Fruit fly (Drosophila melanogaster) whole organism, pupa: Measurements from ENCODE around the gene Phb1.
A peak's percentile ranks its signal among the peaks of the same experiment; 100 is the strongest.

ENCODE experiments used
- CG10348 ChIP-seq: fragments of 200-800 bp; sonication (Bioruptor generic); IDR thresholded peaks from 2 replicates; pipeline ENCODE4 v1.3.6; 2022; ENCODE audit warnings: missing biosample characterization, missing genetic modification characterization
- CG12605 ChIP-seq: fragments of 200-800 bp; sonication (Bioruptor generic); IDR thresholded peaks from 2 replicates; pipeline ENCODE4 v1.3.6; 2022; ENCODE audit warnings: missing biosample characterization, missing genetic modification characterization
- CG14655 ChIP-seq: fragments of 200-800 bp; sonication (Bioruptor generic); optimal IDR thresholded peaks from 3 replicates; lab custom pipeline; 2017; ENCODE audit warnings: mild to moderate bottlenecking, missing biosample characterization, missing genetic modification reagents, missing genetic modification characterization
- CG17806 ChIP-seq: fragments of 200-800 bp; sonication (Bioruptor generic); optimal IDR thresholded peaks from 2 replicates; lab custom pipeline; 2018; ENCODE audit warnings: missing biosample characterization, mild to moderate bottlenecking, missing genetic modification characterization, moderate library complexity
- CG8159 ChIP-seq: fragments of 200-800 bp; sonication (Bioruptor generic); optimal IDR thresholded peaks from 3 replicates; lab custom pipeline; 2018; ENCODE audit warnings: missing biosample characterization, mild to moderate bottlenecking, missing genetic modification characterization, moderate library complexity
- CG8301 ChIP-seq: fragments of 200-800 bp; sonication (Bioruptor generic); optimal IDR thresholded peaks from 2 replicates; lab custom pipeline; 2018; ENCODE audit warnings: missing biosample characterization, mild to moderate bottlenecking, missing genetic modification characterization
- D1 ChIP-seq: fragments of 200-800 bp; sonication (Bioruptor generic); optimal IDR thresholded peaks from 2 replicates; lab custom pipeline; 2018; ENCODE audit warnings: missing biosample characterization, mild to moderate bottlenecking, missing genetic modification characterization, moderate library complexity
- Pif1B ChIP-seq: fragments of 200-800 bp; sonication (Bioruptor generic); optimal IDR thresholded peaks from 3 replicates; lab custom pipeline; 2016; ENCODE audit warnings: missing biosample characterization, missing genetic modification characterization
- Snoo ChIP-seq: fragments of 200-800 bp; sonication (Bioruptor generic); optimal IDR thresholded peaks from 3 replicates; lab custom pipeline; 2017; ENCODE audit warnings: missing biosample characterization, mild to moderate bottlenecking, missing genetic modification characterization, inconsistent platforms
- fd96Ca ChIP-seq: fragments of 200-800 bp; sonication (Bioruptor generic); IDR thresholded peaks from 3 replicates; pipeline ENCODE4 v1.3.6; 2022; ENCODE audit warnings: missing biosample characterization, missing genetic modification characterization

dm6 chr2L:19154893-19155389 lies 31.3 kb upstream of the Phb1 start:
- TF ChIP-seq fd96Ca (GFP tag; lab: Robert Waterston, UW) (no peak), CG8301 (no peak), CG10348 (no peak), CG8159 (tag; lab: Kevin White, UChicago) (no peak), CG12605 (peak; percentile 24; the same call in 1 of the 2 replicates), Snoo (tag; lab: Kevin White, UChicago) (no peak), D1 (tag; lab: Kevin White, UChicago) (no peak), CG17806 (tag; lab: Kevin White, UChicago) (no peak), CG14655 (GFP tag; lab: Kevin White, UChicago) (no peak), Pif1B (GFP tag; lab: Kevin White, UChicago) (peak; percentile 13)
